Worm (Caenorhabditis elegans) whole organism, L4 larva: ENCODE results near the gene eif-3.K.

ENCODE experiments used
- F10B5.3 ChIP-seq: sonication (generic microtip); optimal IDR thresholded peaks from 2 replicates; lab custom pipeline; 2016; ENCODE audit warnings: mild to moderate bottlenecking, missing genetic modification characterization, missing compliant biosample characterization
- F44E2.7 ChIP-seq: fragments of 200-800 bp; sonication (Bioruptor generic); IDR thresholded peaks from 2 replicates; pipeline ENCODE4 v2.1.2; 2022; ENCODE audit warnings: missing genetic modification characterization, missing compliant biosample characterization
- F49E8.2 ChIP-seq: sonication (generic microtip); optimal IDR thresholded peaks from 2 replicates; lab custom pipeline; 2016; ENCODE audit warnings: missing compliant biosample characterization, mild to moderate bottlenecking, missing genetic modification characterization, borderline replicate concordance
- Y48G9A.11 ChIP-seq: fragments of 200-800 bp; sonication (Bioruptor generic); IDR thresholded peaks from 2 replicates; pipeline ENCODE4 v1.3.6; 2022; ENCODE audit warnings: missing genetic modification reagents, missing genetic modification characterization, missing compliant biosample characterization
- ZK337.2 ChIP-seq: fragments of 200-800 bp; sonication (Bioruptor generic); IDR thresholded peaks from 2 replicates; pipeline ENCODE4 v1.3.6; 2022; ENCODE audit warnings: missing genetic modification reagents, missing genetic modification characterization, missing compliant biosample characterization
- ZK546.5 ChIP-seq, 2 experiments: sonication (generic microtip); optimal IDR thresholded peaks; 2 replicates each; lab custom pipeline; 2017; ENCODE audit warnings: missing biosample characterization in 2 of 2, missing genetic modification characterization in 2 of 2
- aha-1 ChIP-seq: fragments of 150-350 bp; peaks from one replicate; lab custom pipeline; 2014; ENCODE audit warnings: missing biosample characterization, missing genetic modification characterization
- ama-1 ChIP-seq: fragments of 150-350 bp; optimal IDR thresholded peaks from 2 replicates; lab custom pipeline; 2014; ENCODE audit warnings: inconsistent platforms, mixed read lengths
- attf-4 ChIP-seq: sonication (generic microtip); optimal IDR thresholded peaks from 3 replicates; lab custom pipeline; 2017; ENCODE audit warnings: missing biosample characterization, missing genetic modification characterization
- ceh-20 ChIP-seq: fragments of 200-800 bp; sonication (Bioruptor generic); IDR thresholded peaks from 2 replicates; pipeline ENCODE4 v1.3.6; 2022; ENCODE audit warnings: missing genetic modification reagents, missing genetic modification characterization, missing compliant biosample characterization
- daf-16 ChIP-seq, 3 experiments: sonication (generic microtip); optimal IDR thresholded peaks; 2 replicates each; lab custom pipeline; 2016 to 2017; ENCODE audit warnings: missing genetic modification characterization in 3 of 3, missing genetic modification reagents in 3 of 3, mild to moderate bottlenecking in 2 of 3, missing compliant biosample characterization in 2 of 3, missing biosample characterization in 1 of 3, moderate library complexity in 1 of 3
- dmd-6 ChIP-seq: fragments of 200-800 bp; sonication (Bioruptor generic); IDR thresholded peaks from 2 replicates; pipeline ENCODE4 v1.3.6; 2022; ENCODE audit warnings: missing genetic modification reagents, missing genetic modification characterization, missing compliant biosample characterization
- dpl-1 ChIP-seq: fragments of 150-350 bp; optimal IDR thresholded peaks from 2 replicates; lab custom pipeline; 2014; ENCODE audit warnings: missing biosample characterization, missing genetic modification reagents, missing genetic modification characterization
- dve-1 ChIP-seq: sonication (generic microtip); optimal IDR thresholded peaks from 2 replicates; lab custom pipeline; 2017; ENCODE audit warnings: antibody characterized with exemption, mild to moderate bottlenecking, missing genetic modification characterization, missing compliant biosample characterization; ENCODE audit not compliant: insufficient read depth
- egl-27 ChIP-seq: sonication (generic microtip); optimal IDR thresholded peaks from 3 replicates; lab custom pipeline; 2017; ENCODE audit warnings: missing biosample characterization, missing genetic modification reagents, missing genetic modification characterization
- hlh-30 ChIP-seq: sonication (generic microtip); optimal IDR thresholded peaks from 2 replicates; lab custom pipeline; 2017; ENCODE audit warnings: antibody characterized with exemption, mild to moderate bottlenecking, missing genetic modification characterization, missing compliant biosample characterization; ENCODE audit not compliant: insufficient read depth
- jun-1 ChIP-seq: fragments of 150-350 bp; optimal IDR thresholded peaks from 2 replicates; lab custom pipeline; 2014; ENCODE audit warnings: missing biosample characterization, missing genetic modification reagents, missing genetic modification characterization
- lim-7 ChIP-seq: fragments of 200-800 bp; sonication (Bioruptor generic); IDR thresholded peaks from 2 replicates; pipeline ENCODE4 v1.3.6; 2022; ENCODE audit warnings: missing genetic modification characterization, missing compliant biosample characterization
- lin-1 ChIP-seq: fragments of 200-800 bp; sonication (Bioruptor generic); IDR thresholded peaks from 2 replicates; pipeline ENCODE4 v1.3.6; 2022; ENCODE audit warnings: missing genetic modification reagents, missing genetic modification characterization, missing compliant biosample characterization
- lin-13 ChIP-seq: fragments of 150-350 bp; optimal IDR thresholded peaks from 2 replicates; lab custom pipeline; 2014; ENCODE audit warnings: missing biosample characterization, missing genetic modification reagents, missing genetic modification characterization
- lin-15B ChIP-seq: fragments of 150-350 bp; sonication (generic microtip); optimal IDR thresholded peaks from 3 replicates; lab custom pipeline; 2014; ENCODE audit warnings: missing biosample characterization, missing genetic modification characterization
- lin-39 ChIP-seq: fragments of 150-350 bp; optimal IDR thresholded peaks from 2 replicates; lab custom pipeline; 2014; ENCODE audit warnings: missing biosample characterization, missing genetic modification reagents, missing genetic modification characterization
- lir-3 ChIP-seq: sonication (generic microtip); optimal IDR thresholded peaks from 2 replicates; lab custom pipeline; 2016; ENCODE audit warnings: mild to moderate bottlenecking, missing genetic modification characterization, missing compliant biosample characterization
- lsy-2 ChIP-seq, 2 experiments: fragments of 150-350 bp in 1 of 2; sonication (generic microtip) in 1 of 2; optimal IDR thresholded peaks; 2 replicates each; lab custom pipeline; 2014 to 2017; ENCODE audit warnings: missing biosample characterization in 2 of 2, missing genetic modification characterization in 2 of 2
- mxl-3 ChIP-seq: fragments of 200-800 bp; sonication (Bioruptor generic); optimal IDR thresholded peaks from 2 replicates; lab custom pipeline; 2018; ENCODE audit warnings: mild to moderate bottlenecking, missing genetic modification characterization, missing compliant biosample characterization
- nhr-11 ChIP-seq: fragments of 150-350 bp; optimal IDR thresholded peaks from 2 replicates; lab custom pipeline; 2014; ENCODE audit warnings: missing biosample characterization, missing genetic modification characterization
- nhr-111 ChIP-seq: fragments of 200-800 bp; sonication (Bioruptor generic); optimal IDR thresholded peaks from 2 replicates; lab custom pipeline; 2018; ENCODE audit warnings: mild to moderate bottlenecking, missing genetic modification characterization, missing compliant biosample characterization
- nhr-237 ChIP-seq: sonication (generic microtip); optimal IDR thresholded peaks from 2 replicates; lab custom pipeline; 2017; ENCODE audit warnings: missing biosample characterization, missing genetic modification characterization
- nhr-28 ChIP-seq: fragments of 150-350 bp; optimal IDR thresholded peaks from 2 replicates; lab custom pipeline; 2014; ENCODE audit warnings: missing biosample characterization, missing genetic modification characterization
- nhr-41 ChIP-seq: fragments of 200-800 bp; sonication (Bioruptor generic); IDR thresholded peaks from 2 replicates; pipeline ENCODE4 v1.3.6; 2022; ENCODE audit warnings: missing genetic modification reagents, missing genetic modification characterization, missing compliant biosample characterization
- nhr-6 ChIP-seq: fragments of 150-350 bp; optimal IDR thresholded peaks from 2 replicates; lab custom pipeline; 2014; ENCODE audit warnings: missing biosample characterization, missing genetic modification characterization
- snpc-4 ChIP-seq: fragments of 150-350 bp; optimal IDR thresholded peaks from 2 replicates; lab custom pipeline; 2014; ENCODE audit warnings: missing biosample characterization, missing genetic modification characterization
- unc-62 ChIP-seq, 3 experiments: fragments of 150-350 bp in 1 of 3; sonication (generic microtip); optimal IDR thresholded peaks in 2 of 3; peaks in 1 of 3; 1 replicate in 1 of 3; 2 replicates in 2 of 3; lab custom pipeline; 2014 to 2017; ENCODE audit warnings: missing biosample characterization in 3 of 3, missing genetic modification characterization in 3 of 3, missing genetic modification reagents in 3 of 3, missing genotype in 1 of 3
- zag-1 ChIP-seq: fragments of 150-350 bp; optimal IDR thresholded peaks from 2 replicates; lab custom pipeline; 2014; ENCODE audit warnings: missing biosample characterization, missing genetic modification characterization
- zip-2 ChIP-seq: fragments of 150-350 bp; optimal IDR thresholded peaks from 2 replicates; lab custom pipeline; 2014; ENCODE audit warnings: missing biosample characterization, missing genetic modification characterization
- ztf-7 ChIP-seq: fragments of 150-350 bp; optimal IDR thresholded peaks from 2 replicates; lab custom pipeline; 2014; ENCODE audit warnings: missing biosample characterization, missing genetic modification characterization

Gene eif-3.K

DNA sequence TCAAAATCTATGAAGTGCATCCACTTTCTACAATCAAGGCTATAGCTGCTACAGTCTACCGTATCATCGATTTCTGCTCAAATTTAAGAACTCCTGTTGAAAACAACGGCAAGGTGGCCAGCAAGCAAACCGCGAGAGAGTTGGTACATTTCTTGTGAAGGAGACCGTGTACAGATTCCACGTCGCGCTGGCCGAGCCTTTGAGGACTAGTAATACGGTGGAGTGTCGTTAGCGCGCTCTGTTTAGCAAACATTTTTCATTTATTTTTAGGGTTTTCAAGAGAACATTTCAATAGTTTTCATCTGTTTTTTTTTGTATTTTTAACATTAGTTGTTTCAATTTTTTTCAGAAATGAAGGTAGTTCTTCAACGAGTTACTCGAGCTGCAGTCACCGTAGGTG is 1.5 kb upstream of the eif-3.K start, which contains the start of gene pqn-68 (continued):
- TF ChIP-seq mxl-3 (GFP tag; lab: Kevin White, UChicago) (no peak), lin-39 (tag; lab: Kevin White, UChicago) (no peak)

ce11 chrV:12954261-12954660 is 459 bp downstream of the eif-3.K start:
- TF ChIP-seq aha-1 (peak; percentile 76), nhr-237 (no peak), unc-62 (GFP tag; optimal IDR thresholded peaks at IDR 0.05 in 1 of 2; lab: Kevin White, UChicago) (peak in 1 of 2 experiments; percentile 77), unc-62 (tag; optimal IDR thresholded peaks at IDR 0.05; lab: Kevin White, UChicago) (no peak)

DNA sequence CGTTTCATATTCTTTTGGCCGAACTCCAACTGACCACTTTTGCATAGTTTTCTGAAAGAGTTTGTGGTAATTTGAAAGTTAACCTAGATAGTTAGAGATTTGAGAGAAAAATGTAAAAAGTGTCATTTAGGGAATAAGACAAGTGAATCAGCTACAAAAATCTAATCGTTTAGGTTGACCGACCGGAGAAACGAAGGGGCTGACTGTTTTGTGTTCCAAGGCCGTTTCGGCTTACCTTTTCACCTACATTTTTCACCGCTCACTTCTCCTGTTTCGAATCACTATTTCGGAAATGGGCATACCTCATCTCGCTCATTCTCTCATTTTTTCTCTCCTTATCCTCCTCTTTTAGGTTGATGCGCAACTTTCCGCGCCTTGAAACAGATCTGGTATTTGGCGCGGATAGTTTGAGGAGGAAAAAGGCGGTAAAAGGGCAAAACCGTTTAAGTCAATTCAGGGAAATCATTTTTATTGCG is 7.3 kb downstream of the eif-3.K start, which contains the start of gene mpst-7:
Gene mpst-7, minus strand, starts transcription at position 51 of the 476 bp plus-strand sequence.
- TF ChIP-seq nhr-28 (tag; lab: Kevin White, UChicago): peak; percentile 12
- no peak for TF ChIP-seq zip-2 (tag; lab: Kevin White, UChicago)
- TF ChIP-seq unc-62 (GFP tag; optimal IDR thresholded peaks at IDR 0.05 in 1 of 2; lab: Kevin White, UChicago): peak in 1 of 2 experiments; percentile 25
- TF ChIP-seq unc-62 (tag; optimal IDR thresholded peaks at IDR 0.05; lab: Kevin White, UChicago): no peak

DNA sequence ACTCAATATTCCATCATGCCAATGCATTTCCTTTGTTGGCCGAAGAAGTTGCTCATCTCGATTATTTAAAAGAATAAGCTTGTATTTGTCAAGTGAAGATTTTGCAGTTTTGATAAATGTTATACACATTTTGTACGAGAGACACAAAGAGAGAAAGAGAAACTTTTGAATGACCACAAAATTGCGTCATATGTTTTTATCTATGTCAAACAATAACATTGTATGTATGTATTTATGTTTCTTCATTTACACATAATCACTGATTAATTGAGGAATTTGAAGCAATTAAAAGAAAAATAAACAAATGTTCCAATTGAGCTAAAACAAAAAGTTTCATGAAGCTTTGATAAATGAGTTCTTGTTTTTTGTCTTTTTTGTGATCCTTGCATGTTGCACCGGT is 9.4 kb downstream of the eif-3.K start, which contains the start of gene hrg-9:
Gene hrg-9, minus strand, starts transcription at position 152 of the 400 bp plus-strand sequence.
- no peak for TF ChIP-seq lir-3
- TF ChIP-seq dve-1: peak; percentile 52
- no peak for TF ChIP-seq nhr-6 (tag; lab: Kevin White, UChicago)
- TF ChIP-seq snpc-4 (tag; lab: Kevin White, UChicago): no peak
- peak; percentile 37 for TF ChIP-seq nhr-28 (tag; lab: Kevin White, UChicago)
- peak; percentile 38 for TF ChIP-seq hlh-30 (tag; lab: Kevin White, UChicago)
- no peak for TF ChIP-seq ZK337.2 (GFP tag; lab: Robert Waterston, UW)
- no peak for TF ChIP-seq Y48G9A.11 (GFP tag; lab: Robert Waterston, UW)
- TF ChIP-seq dmd-6 (GFP tag; lab: Robert Waterston, UW): no peak
- TF ChIP-seq ztf-7: peak; percentile 95
- TF ChIP-seq lsy-2 (tag; optimal IDR thresholded peaks at IDR 0.05; lab: Kevin White, UChicago): peak in 1 of 2 experiments; percentile 28
- no peak for TF ChIP-seq ceh-20 (GFP tag; lab: Robert Waterston, UW)
- peak in 1 of 2 experiments; percentile 47 for TF ChIP-seq daf-16 (GFP tag; optimal IDR thresholded peaks at IDR 0.05; lab: Kevin White, UChicago)
- peak; percentile 23 for TF ChIP-seq daf-16 (tag; optimal IDR thresholded peaks at IDR 0.05; lab: Kevin White, UChicago)

DNA sequence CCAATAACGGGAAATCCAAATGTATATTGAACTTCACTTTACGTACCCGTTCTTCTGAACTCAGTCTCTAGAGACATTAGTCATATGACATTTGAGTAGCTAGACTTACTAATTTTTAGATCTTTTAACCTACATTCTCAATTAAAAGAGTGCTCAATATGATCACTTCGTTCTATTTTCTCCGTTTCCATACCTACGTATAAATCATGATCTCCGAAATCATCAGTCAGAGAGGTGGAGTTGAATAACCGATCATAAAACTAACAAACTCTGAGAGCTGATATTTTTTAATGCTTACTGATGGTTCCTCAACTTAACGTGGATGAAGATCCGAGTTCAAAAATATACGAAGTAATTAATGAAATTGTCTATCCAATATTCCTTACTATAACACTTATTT is 10.3 kb downstream of the eif-3.K start, which contains the start of gene srd-35:
Gene srd-35, plus strand, starts transcription at position 301 of the 400 bp plus-strand sequence.
- TF ChIP-seq lin-15B (tag; lab: Kevin White, UChicago): no peak
- no peak for TF ChIP-seq dpl-1 (GFP tag; lab: Kevin White, UChicago)
- no peak for TF ChIP-seq jun-1 (tag; lab: Kevin White, UChicago)
- TF ChIP-seq lim-7 (GFP tag; lab: Robert Waterston, UW): no peak
- TF ChIP-seq attf-4 (tag; lab: Kevin White, UChicago): no peak
- no peak for TF ChIP-seq F10B5.3
- no peak for TF ChIP-seq egl-27 (tag; lab: Kevin White, UChicago)
- TF ChIP-seq nhr-41: no peak
- no peak for TF ChIP-seq F44E2.7
- no peak for TF ChIP-seq ama-1 (lab: Kevin White, UChicago)
- TF ChIP-seq lin-13 (GFP tag; lab: Kevin White, UChicago): no peak
- TF ChIP-seq zag-1: no peak
- no peak for TF ChIP-seq nhr-111 (GFP tag; lab: Kevin White, UChicago)
- TF ChIP-seq nhr-11 (tag; lab: Kevin White, UChicago): no peak
- TF ChIP-seq nhr-237: no peak
- TF ChIP-seq F49E8.2 (tag; lab: Kevin White, UChicago): no peak
- TF ChIP-seq mxl-3 (GFP tag; lab: Kevin White, UChicago): no peak
- no peak for TF ChIP-seq lin-1
- TF ChIP-seq ZK546.5 (tag; optimal IDR thresholded peaks at IDR 0.05; lab: Kevin White, UChicago): no peak
- TF ChIP-seq lin-39 (tag; lab: Kevin White, UChicago): no peak
